Worm (Caenorhabditis elegans): ENCODE measurements around the gene gpcp-1.

The gpcp-1 gene

DNA sequence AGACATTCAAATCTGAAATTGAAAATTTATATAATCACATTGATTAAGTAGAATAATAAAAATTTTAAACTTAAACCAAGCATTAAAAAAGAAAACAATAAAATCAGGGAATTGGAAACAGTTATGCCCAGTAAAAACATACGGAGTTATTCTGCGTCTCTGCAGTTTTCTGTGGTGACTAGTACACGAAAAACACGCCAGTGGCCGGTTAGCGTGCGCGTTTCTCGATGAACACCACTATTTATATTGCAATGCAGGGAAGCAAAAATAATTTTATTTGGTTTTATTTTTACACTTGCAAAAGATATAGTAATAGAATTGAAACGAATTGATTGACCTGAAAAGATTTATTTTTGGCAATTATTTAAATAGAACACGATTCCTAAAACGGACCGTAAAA is 10.6 kb downstream of the gpcp-1 start, which contains the start of gene sec-3:
TSS of gene sec-3 (minus strand) at position 21 of the 400 bp plus-strand sequence.
- no peak for TF ChIP-seq ces-1 (GFP tag; optimal IDR thresholded peaks at IDR 0.05)
- TF ChIP-seq nhr-76 (tag; optimal IDR thresholded peaks at IDR 0.05) = no peak
- no peak for TF ChIP-seq zfp-2 (tag; optimal IDR thresholded peaks at IDR 0.05)
- no peak for TF ChIP-seq ceh-82 (tag; optimal IDR thresholded peaks at IDR 0.05)
- TF ChIP-seq php-3 (GFP tag; IDR thresholded peaks at IDR 0.05) = peak; percentile 53; the same call in 1 of the 2 replicates
- no peak for TF ChIP-seq zip-11 (GFP tag; IDR thresholded peaks at IDR 0.05)
- no peak for TF ChIP-seq ZK546.5 (tag; optimal IDR thresholded peaks at IDR 0.05)
- no peak for TF ChIP-seq nhr-111 (GFP tag; optimal IDR thresholded peaks at IDR 0.05)
- peak; percentile 80 for TF ChIP-seq spr-1 (tag; optimal IDR thresholded peaks at IDR 0.05)
- TF ChIP-seq cey-2 (tag; optimal IDR thresholded peaks at IDR 0.05; ENCODE audit: borderline replicate concordance, insufficient read depth) = no peak
- 0 out of 2 replicates have a peak, but pooled peaks have one; percentile 17 for TF ChIP-seq ctbp-1 (GFP tag; IDR thresholded peaks at IDR 0.05)
- TF ChIP-seq arid-1 (GFP tag; conservative IDR thresholded peaks at IDR 0.05) = peak; percentile 80
- TF ChIP-seq Y5F2A.4 (GFP tag; optimal IDR thresholded peaks at IDR 0.05) = no peak
- TF ChIP-seq dve-1 (tag; optimal IDR thresholded peaks at IDR 0.05; ENCODE audit: insufficient read depth) = peak; percentile 96
- TF ChIP-seq tag-97 (GFP tag; IDR thresholded peaks at IDR 0.05) = no peak
- no peak for TF ChIP-seq unc-130 (GFP tag; optimal IDR thresholded peaks at IDR 0.05)
- TF ChIP-seq mxl-2 (GFP tag; conservative IDR thresholded peaks at IDR 0.05) = no peak
- TF ChIP-seq dmd-6 (GFP tag; IDR thresholded peaks at IDR 0.05) = peak; percentile 80
- TF ChIP-seq Y48G9A.11 (GFP tag; IDR thresholded peaks at IDR 0.05) = no peak
- TF ChIP-seq nhr-25 (tag; optimal IDR thresholded peaks at IDR 0.05; ENCODE audit: borderline replicate concordance, insufficient read depth) = peak; percentile 81
- TF ChIP-seq lin-39 (tag; optimal IDR thresholded peaks at IDR 0.05) = no peak
- peak; percentile 35; the same call in 1 of the 2 replicates for TF ChIP-seq lin-1 (GFP tag; IDR thresholded peaks at IDR 0.05)
- TF ChIP-seq rbr-2 (tag; optimal IDR thresholded peaks at IDR 0.05) = peak; percentile 88
- TF ChIP-seq madf-5 (GFP tag; IDR thresholded peaks at IDR 0.05) = no peak
- peak; percentile 93 for TF ChIP-seq hlh-11 (tag; optimal IDR thresholded peaks at IDR 0.05)
- no peak for TF ChIP-seq gei-8 (GFP tag; optimal IDR thresholded peaks at IDR 0.05)
- no peak for TF ChIP-seq ceh-32 (tag; optimal IDR thresholded peaks at IDR 0.05; ENCODE audit: poor library complexity)
- TF ChIP-seq nhr-48 (tag; optimal IDR thresholded peaks at IDR 0.05) = peak; percentile 79
- TF ChIP-seq nhr-6 (tag; optimal IDR thresholded peaks at IDR 0.05) = peak; percentile 73
- no peak for TF ChIP-seq attf-4 (tag; optimal IDR thresholded peaks at IDR 0.05)
- TF ChIP-seq ceh-44 (GFP tag; IDR thresholded peaks at IDR 0.05) = no peak
- no peak for TF ChIP-seq zag-1 (tag; optimal IDR thresholded peaks at IDR 0.05)
- no peak for TF ChIP-seq mdt-29 (GFP tag; IDR thresholded peaks at IDR 0.05)
- TF ChIP-seq unc-62 (GFP tag; optimal IDR thresholded peaks at IDR 0.05 in 1 of 2) = no peak
- TF ChIP-seq unc-62 (tag; optimal IDR thresholded peaks at IDR 0.05) = no peak
- no peak for TF ChIP-seq dmd-8 (GFP tag; IDR thresholded peaks at IDR 0.05)
- no peak for TF ChIP-seq D1046.2 (GFP tag; IDR thresholded peaks at IDR 0.05)
- TF ChIP-seq Y75B8A.6 (GFP tag; IDR thresholded peaks at IDR 0.05) = no peak
- no peak for TF ChIP-seq snpc-4 (tag; optimal IDR thresholded peaks at IDR 0.05)
- peak; percentile 53; the same call in 1 of the 2 replicates for TF ChIP-seq tra-1 (GFP tag; IDR thresholded peaks at IDR 0.05)
- peak; percentile 87 for TF ChIP-seq hmg-1.1 (GFP tag; IDR thresholded peaks at IDR 0.05)
- TF ChIP-seq aha-1 (tag) = peak; percentile 98
- peak; percentile 74 for TF ChIP-seq dpl-1 (GFP tag; optimal IDR thresholded peaks at IDR 0.05)
- peak; percentile 83 for TF ChIP-seq nhr-77 (tag; optimal IDR thresholded peaks at IDR 0.05)
- peak; percentile 63; the same call in 1 of the 2 replicates for TF ChIP-seq nhr-42 (GFP tag; IDR thresholded peaks at IDR 0.05)
- TF ChIP-seq nhr-10 (tag; optimal IDR thresholded peaks at IDR 0.05) = no peak
- TF ChIP-seq sdz-12 (GFP tag; optimal IDR thresholded peaks at IDR 0.05) = no peak
- peak; percentile 75 for TF ChIP-seq nhr-28 (tag; optimal IDR thresholded peaks at IDR 0.05)
- 0 out of 2 replicates have a peak, but pooled peaks have one; percentile 54 for TF ChIP-seq ceh-20 (GFP tag; IDR thresholded peaks at IDR 0.05)
- TF ChIP-seq fos-1 (tag; optimal IDR thresholded peaks at IDR 0.05) = no peak
- TF ChIP-seq zfp-3 (GFP tag; conservative IDR thresholded peaks at IDR 0.05) = peak; percentile 68
- TF ChIP-seq nhr-102 (tag; optimal IDR thresholded peaks at IDR 0.05) = peak; percentile 93

Measured in whole organism, L4 larva.